Fruit fly (Drosophila melanogaster): ENCODE measurements around the gene CG13727.

CG13727 gene

DNA sequence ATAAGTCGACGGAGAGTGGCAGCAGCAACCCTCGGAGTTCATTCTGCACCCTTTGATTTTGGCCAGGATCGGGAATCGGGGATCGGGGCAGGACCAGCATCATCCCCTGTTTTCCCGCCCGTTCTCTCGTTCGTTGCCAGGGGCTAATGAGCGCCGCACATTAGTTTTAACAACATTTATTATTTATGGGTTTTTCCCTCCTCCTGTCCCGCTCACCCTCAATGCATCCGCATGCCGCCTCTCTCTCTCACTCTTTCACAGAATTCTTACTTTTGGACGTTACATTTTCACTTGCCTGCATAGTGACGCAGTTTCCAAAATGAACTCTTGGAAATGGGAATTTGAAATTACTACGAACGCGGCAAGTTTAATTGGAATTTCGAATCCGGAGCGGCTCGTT is 25.8 kb upstream of the CG13727 start (continued):
- TF ChIP-seq CG10321 (GFP tag; IDR thresholded peaks at IDR 0.05) (no peak), org-1 (GFP tag; optimal IDR thresholded peaks at IDR 0.05) (no peak), dati (GFP tag; IDR thresholded peaks at IDR 0.05) (no peak), CkIIα-i1 (GFP tag; IDR thresholded peaks at IDR 0.05) (no peak), CG16815 (GFP tag; optimal IDR thresholded peaks at IDR 0.05) (no peak), row (GFP tag; IDR thresholded peaks at IDR 0.05) (no peak), vnd (GFP tag; IDR thresholded peaks at IDR 0.05; ENCODE audit: partially characterized antibody) (no peak), Poxn (GFP tag; IDR thresholded peaks at IDR 0.05) (no peak), CG1603 (tag; optimal IDR thresholded peaks at IDR 0.05) (no peak), Dad (GFP tag; optimal IDR thresholded peaks at IDR 0.05) (no peak), tgo (GFP tag; IDR thresholded peaks at IDR 0.05) (no peak), CG6689 (GFP tag; IDR thresholded peaks at IDR 0.05) (no peak), CG9609 (GFP tag; optimal IDR thresholded peaks at IDR 0.05) (no peak), usp (GFP tag; optimal IDR thresholded peaks at IDR 0.05) (no peak), CG12769 (tag; optimal IDR thresholded peaks at IDR 0.05) (no peak), Gsc (GFP tag; IDR thresholded peaks at IDR 0.05) (no peak), CG16863 (GFP tag; optimal IDR thresholded peaks at IDR 0.05) (no peak), Nf-YB (GFP tag; optimal IDR thresholded peaks at IDR 0.05) (peak; percentile 41), CG17612 (GFP tag; IDR thresholded peaks at IDR 0.05) (no peak), Myb (GFP tag; optimal IDR thresholded peaks at IDR 0.05) (no peak), gem (tag; optimal IDR thresholded peaks at IDR 0.05) (no peak), Mes4 (GFP tag; optimal IDR thresholded peaks at IDR 0.05) (no peak), zen (tag; optimal IDR thresholded peaks at IDR 0.05) (peak; percentile 69), CG2889 (GFP tag; IDR thresholded peaks at IDR 0.05) (no peak), CG2712 (tag; optimal IDR thresholded peaks at IDR 0.05) (no peak), HLH54F (GFP tag; optimal IDR thresholded peaks at IDR 0.05) (no peak), crc (GFP tag; optimal IDR thresholded peaks at IDR 0.05) (no peak), CG18011 (GFP tag; optimal IDR thresholded peaks at IDR 0.05) (no peak), hth (optimal IDR thresholded peaks at IDR 0.05) (no peak), CG30431 (GFP tag; optimal IDR thresholded peaks at IDR 0.05) (no peak), Antp (GFP tag; optimal IDR thresholded peaks at IDR 0.05) (no peak), luna (GFP tag; optimal IDR thresholded peaks at IDR 0.05) (no peak), CG14860 (GFP tag; IDR thresholded peaks at IDR 0.05; ENCODE audit: partially characterized antibody) (no peak), Aef1 (GFP tag; IDR thresholded peaks at IDR 0.05) (no peak), lov (optimal IDR thresholded peaks at IDR 0.05) (no peak), lov (GFP tag; IDR thresholded peaks at IDR 0.05) (no peak), seq (GFP tag; IDR thresholded peaks at IDR 0.05) (peak; percentile 50; the same call in 1 of the 2 replicates), Dfd (GFP tag; optimal IDR thresholded peaks at IDR 0.05) (no peak), sens-2 (GFP tag; IDR thresholded peaks at IDR 0.05) (no peak), fru (optimal IDR thresholded peaks at IDR 0.05) (no peak), kni (GFP tag; optimal IDR thresholded peaks at IDR 0.05) (peak; percentile 47), nau (GFP tag; optimal IDR thresholded peaks at IDR 0.05) (no peak), Stat92E (GFP tag; optimal IDR thresholded peaks at IDR 0.05) (no peak), HLHmδ (GFP tag; optimal IDR thresholded peaks at IDR 0.05) (no peak), gce (GFP tag; IDR thresholded peaks at IDR 0.05) (no peak), Nf-YA (GFP tag; IDR thresholded peaks at IDR 0.05) (no peak), CG1832 (GFP tag; optimal IDR thresholded peaks at IDR 0.05) (peak; percentile 68), CG12155 (GFP tag; optimal IDR thresholded peaks at IDR 0.05) (no peak), crol (GFP tag; IDR thresholded peaks at IDR 0.05) (peak; percentile 77)

Data from whole organism, embryonic.